Fruit fly (Drosophila melanogaster): ENCODE measurements around the gene CHMP2B.

Gene CHMP2B

dm6 chr3L:5176071-5176470, 36.7 kb downstream of the CHMP2B start:
- no peak for TF ChIP-seq CG6276 (GFP tag; optimal IDR thresholded peaks at IDR 0.05)
- no peak for TF ChIP-seq Sox15 (GFP tag; optimal IDR thresholded peaks at IDR 0.05)
- TF ChIP-seq vri (GFP tag; optimal IDR thresholded peaks at IDR 0.05): no peak
- no peak for TF ChIP-seq CG9139 (GFP tag; optimal IDR thresholded peaks at IDR 0.05)
- TF ChIP-seq OdsH (GFP tag; optimal IDR thresholded peaks at IDR 0.05): no peak
- TF ChIP-seq fd85E (GFP tag; optimal IDR thresholded peaks at IDR 0.05): no peak
- TF ChIP-seq CG16779 (tag; optimal IDR thresholded peaks at IDR 0.05): no peak
- TF ChIP-seq spab (GFP tag; optimal IDR thresholded peaks at IDR 0.05): peak; percentile 12
- TF ChIP-seq CG8119 (GFP tag; IDR thresholded peaks at IDR 0.05): no peak
- no peak for TF ChIP-seq Smox (GFP tag; optimal IDR thresholded peaks at IDR 0.05)
- no peak for TF ChIP-seq CG6792 (GFP tag; optimal IDR thresholded peaks at IDR 0.05)
- TF ChIP-seq CG10631 (GFP tag; optimal IDR thresholded peaks at IDR 0.05): no peak
- TF ChIP-seq eg (GFP tag; IDR thresholded peaks at IDR 0.05): no peak
- no peak for TF ChIP-seq Sox14 (GFP tag; optimal IDR thresholded peaks at IDR 0.05)
- TF ChIP-seq CG6163 (GFP tag; IDR thresholded peaks at IDR 0.05): 0 out of 3 replicates have a peak, but pooled peaks have one; percentile 19
- no peak for TF ChIP-seq Hr4 (GFP tag; optimal IDR thresholded peaks at IDR 0.05)
- no peak for TF ChIP-seq CG11762 (GFP tag; optimal IDR thresholded peaks at IDR 0.05; ENCODE audit: insufficient read depth)
- no peak for TF ChIP-seq CG11294 (GFP tag; IDR thresholded peaks at IDR 0.05)
- TF ChIP-seq CG32006 (GFP tag; optimal IDR thresholded peaks at IDR 0.05): no peak
- no peak for TF ChIP-seq fd59A (GFP tag; optimal IDR thresholded peaks at IDR 0.05)
- peak; percentile 71 for TF ChIP-seq Eip78C (GFP tag)
- TF ChIP-seq achi (GFP tag; optimal IDR thresholded peaks at IDR 0.05): peak; percentile 3
- TF ChIP-seq net (GFP tag; optimal IDR thresholded peaks at IDR 0.05): peak; percentile 24
- no peak for TF ChIP-seq CG3919 (GFP tag; optimal IDR thresholded peaks at IDR 0.05)
- no peak for TF ChIP-seq Ets96B (tag; optimal IDR thresholded peaks at IDR 0.05)
- TF ChIP-seq Lpt (GFP tag; optimal IDR thresholded peaks at IDR 0.05): peak; percentile 21
- no peak for TF ChIP-seq Eip93F (GFP tag; optimal IDR thresholded peaks at IDR 0.05)
- peak; percentile 5 for TF ChIP-seq CG10669 (GFP tag; optimal IDR thresholded peaks at IDR 0.05)

- TF ChIP-seq Eip78C (GFP tag): peak; percentile 10
- TF ChIP-seq pdm3 (GFP tag; optimal IDR thresholded peaks at IDR 0.05): no peak
- peak; percentile 93 for TF ChIP-seq vri (GFP tag; optimal IDR thresholded peaks at IDR 0.05)
- no peak for TF ChIP-seq CG3032 (tag; optimal IDR thresholded peaks at IDR 0.05)
- TF ChIP-seq Sox14 (GFP tag; optimal IDR thresholded peaks at IDR 0.05): peak; percentile 6
- TF ChIP-seq Eip93F (GFP tag; optimal IDR thresholded peaks at IDR 0.05): peak; percentile 21
These were observed 37.4 kb downstream of the CHMP2B start for dm6 chr3L:5176789-5177188.

- no peak for TF ChIP-seq salr (GFP tag; optimal IDR thresholded peaks at IDR 0.05)
These were observed 39.5 kb downstream of the CHMP2B start for dm6 chr3L:5178903-5179302.

dm6 chr3L:5180179-5180578, 40.8 kb downstream of the CHMP2B start:
- TF ChIP-seq Sox14 (GFP tag; optimal IDR thresholded peaks at IDR 0.05) (no peak), Eip75B (GFP tag; optimal IDR thresholded peaks at IDR 0.05) (no peak), CG6163 (GFP tag; IDR thresholded peaks at IDR 0.05) (0 out of 3 replicates have a peak, but pooled peaks have one; percentile 34), svp (GFP tag) (no peak), Eip93F (GFP tag; optimal IDR thresholded peaks at IDR 0.05) (no peak), Eip78C (GFP tag) (peak; percentile 69), CG8319 (GFP tag; optimal IDR thresholded peaks at IDR 0.05) (no peak), salr (GFP tag; optimal IDR thresholded peaks at IDR 0.05) (no peak), Ets21C (GFP tag; optimal IDR thresholded peaks at IDR 0.05) (no peak), CG10631 (GFP tag; optimal IDR thresholded peaks at IDR 0.05) (no peak), CG7368 (GFP tag; optimal IDR thresholded peaks at IDR 0.05) (no peak), CG3032 (tag; optimal IDR thresholded peaks at IDR 0.05) (no peak), CG6276 (GFP tag; optimal IDR thresholded peaks at IDR 0.05) (no peak), Hr4 (GFP tag; optimal IDR thresholded peaks at IDR 0.05) (no peak), ss (GFP tag; optimal IDR thresholded peaks at IDR 0.05) (no peak), pdm3 (GFP tag; optimal IDR thresholded peaks at IDR 0.05) (no peak), CG8632 (GFP tag; optimal IDR thresholded peaks at IDR 0.05) (no peak), Sox15 (GFP tag; optimal IDR thresholded peaks at IDR 0.05) (no peak), CG16779 (tag; optimal IDR thresholded peaks at IDR 0.05) (no peak), Hr39 (GFP tag; optimal IDR thresholded peaks at IDR 0.05) (no peak), vri (GFP tag; optimal IDR thresholded peaks at IDR 0.05) (peak; percentile 39), fd59A (GFP tag; optimal IDR thresholded peaks at IDR 0.05) (no peak), eg (GFP tag; IDR thresholded peaks at IDR 0.05) (0 out of 3 replicates have a peak, but pooled peaks have one; percentile 15), cyc (GFP tag; optimal IDR thresholded peaks at IDR 0.05) (no peak), CG9139 (GFP tag; optimal IDR thresholded peaks at IDR 0.05) (no peak), Lpt (GFP tag; optimal IDR thresholded peaks at IDR 0.05) (no peak), lz (GFP tag; optimal IDR thresholded peaks at IDR 0.05) (no peak), CG6808 (GFP tag; optimal IDR thresholded peaks at IDR 0.05) (no peak), CG8119 (GFP tag; IDR thresholded peaks at IDR 0.05) (no peak), dac (GFP tag; optimal IDR thresholded peaks at IDR 0.05) (no peak), OdsH (GFP tag; optimal IDR thresholded peaks at IDR 0.05) (no peak), acj6 (GFP tag; optimal IDR thresholded peaks at IDR 0.05) (no peak), spab (GFP tag; optimal IDR thresholded peaks at IDR 0.05) (no peak)

Measured in whole organism, prepupa.